Worm (Caenorhabditis elegans) whole organism, early embryonic: ENCODE measurements around the gene Y38E10A.8.
"Not testable (repeated sequence)": the region's sequence is repeated elsewhere in the genome, so short reads cannot be mapped to it uniquely, and the experiment has no call there.

Experiments
- B0310.2 ChIP-seq: sonication (generic microtip); optimal IDR thresholded peaks from 2 replicates; lab custom pipeline; 2016; ENCODE audit warnings: mild to moderate bottlenecking, missing genetic modification characterization, missing compliant biosample characterization
- F13C5.2 ChIP-seq: sonication (generic microtip); optimal IDR thresholded peaks from 2 replicates; lab custom pipeline; 2017; ENCODE audit warnings: mild to moderate bottlenecking, missing genetic modification characterization, inconsistent platforms, missing compliant biosample characterization
- aly-1 ChIP-seq: sonication (generic microtip); optimal IDR thresholded peaks from 2 replicates; lab custom pipeline; 2016; ENCODE audit warnings: missing genetic modification characterization, missing compliant biosample characterization
- ama-1 ChIP-seq: fragments of 150-350 bp; optimal IDR thresholded peaks from 2 replicates; lab custom pipeline; 2014
- ceh-13 ChIP-seq: fragments of 200-800 bp; sonication (Bioruptor generic); optimal IDR thresholded peaks from 2 replicates; lab custom pipeline; 2018; ENCODE audit warnings: mild to moderate bottlenecking, missing genetic modification characterization, missing compliant biosample characterization
- ceh-36 ChIP-seq: sonication (generic microtip); optimal IDR thresholded peaks from 2 replicates; lab custom pipeline; 2016; ENCODE audit warnings: missing genetic modification characterization, inconsistent platforms, missing compliant biosample characterization
- ets-7 ChIP-seq: sonication (generic microtip); optimal IDR thresholded peaks from 2 replicates; lab custom pipeline; 2016; ENCODE audit warnings: missing genotype, missing genetic modification characterization, missing compliant biosample characterization
- flt-1 ChIP-seq: fragments of 200-800 bp; sonication (Bioruptor generic); IDR thresholded peaks from 2 replicates; pipeline ENCODE4 v1.3.6; 2022; ENCODE audit warnings: missing genetic modification characterization, missing compliant biosample characterization
- hmbx-1 ChIP-seq: sonication (generic microtip); optimal IDR thresholded peaks from 2 replicates; lab custom pipeline; 2016; ENCODE audit warnings: mild to moderate bottlenecking, missing genetic modification characterization, missing compliant biosample characterization
- hmg-4 ChIP-seq: fragments of 200-800 bp; sonication (Bioruptor generic); optimal IDR thresholded peaks from 2 replicates; lab custom pipeline; 2018; ENCODE audit warnings: mild to moderate bottlenecking, missing genetic modification characterization, missing compliant biosample characterization
- hnd-1 ChIP-seq: sonication (generic microtip); optimal IDR thresholded peaks from 2 replicates; lab custom pipeline; 2016; ENCODE audit warnings: missing genetic modification characterization, missing compliant biosample characterization
- pes-1 ChIP-seq: fragments of 200-800 bp; sonication (Bioruptor generic); IDR thresholded peaks from 2 replicates; pipeline ENCODE4 v1.3.6; 2022; ENCODE audit warnings: missing genetic modification reagents, missing genetic modification characterization, missing compliant biosample characterization
- scrt-1 ChIP-seq: fragments of 200-800 bp; sonication (Bioruptor generic); IDR thresholded peaks from 2 replicates; pipeline ENCODE4 v1.3.6; 2022; ENCODE audit warnings: missing genetic modification characterization, missing compliant biosample characterization
- sea-1 ChIP-seq: fragments of 200-800 bp; sonication (Bioruptor generic); conservative IDR thresholded peaks from 2 replicates; pipeline ENCODE4 v1.3.6; 2022; ENCODE audit warnings: missing genetic modification characterization, missing compliant biosample characterization
- tbx-11 ChIP-seq: fragments of 200-800 bp; sonication (Bioruptor generic); IDR thresholded peaks from 2 replicates; pipeline ENCODE4 v1.3.6; 2022; ENCODE audit warnings: missing genetic modification characterization, missing compliant biosample characterization
- tbx-37 ChIP-seq: fragments of 200-800 bp; sonication (Bioruptor generic); conservative IDR thresholded peaks from 2 replicates; pipeline ENCODE4 v1.3.6; 2022; ENCODE audit warnings: missing genetic modification reagents, missing genetic modification characterization, missing compliant biosample characterization
- tra-4 ChIP-seq: sonication (generic microtip); optimal IDR thresholded peaks from 2 replicates; lab custom pipeline; 2017; ENCODE audit warnings: missing genetic modification characterization, missing compliant biosample characterization

The Y38E10A.8 gene

ce11 chrII:12622843-12623242 is 15.8 kb downstream of the Y38E10A.8 start:
- no peak for TF ChIP-seq ceh-36 (tag; lab: Kevin White, UChicago)
- TF ChIP-seq ets-7 = no peak
- no peak for TF ChIP-seq scrt-1 (GFP tag; lab: Robert Waterston, UW)
- no peak for TF ChIP-seq flt-1
- no peak for TF ChIP-seq aly-1 (tag; lab: Kevin White, UChicago)
- no peak for TF ChIP-seq tbx-11 (GFP tag; lab: Robert Waterston, UW)
- no peak for TF ChIP-seq ceh-13 (GFP tag; lab: Kevin White, UChicago)
- no peak for TF ChIP-seq B0310.2 (tag; lab: Kevin White, UChicago)
- TF ChIP-seq sea-1 = no peak
- TF ChIP-seq ama-1 = no peak
- no peak for TF ChIP-seq hmbx-1 (tag; lab: Kevin White, UChicago)

- not testable (repeated sequence) for TF ChIP-seq B0310.2 (tag; lab: Kevin White, UChicago); hnd-1 (tag; lab: Kevin White, UChicago); sea-1
Observed at ce11 chrII:12624433-12624832, 17.4 kb downstream of the Y38E10A.8 start, which contains the start of gene Y38E10A.14. Y38E10A.14 (minus strand) TSS chrII:12624533.

- TF ChIP-seq tra-4 (tag; lab: Kevin White, UChicago) (no peak), B0310.2 (tag; lab: Kevin White, UChicago) (no peak), ceh-13 (GFP tag; lab: Kevin White, UChicago) (no peak), pes-1 (GFP tag; lab: Robert Waterston, UW) (no peak), F13C5.2 (tag; lab: Kevin White, UChicago) (no peak), scrt-1 (GFP tag; lab: Robert Waterston, UW) (no peak), ceh-36 (tag; lab: Kevin White, UChicago) (no peak), aly-1 (tag; lab: Kevin White, UChicago) (no peak), ets-7 (no peak), tbx-37 (GFP tag; lab: Robert Waterston, UW) (no peak), tbx-11 (GFP tag; lab: Robert Waterston, UW) (no peak), sea-1 (no peak), flt-1 (no peak), ama-1 (no peak), hmbx-1 (tag; lab: Kevin White, UChicago) (no peak), hnd-1 (tag; lab: Kevin White, UChicago) (no peak), hmg-4 (GFP tag; lab: Kevin White, UChicago) (no peak)
Observed at ce11 chrII:12625673-12626072, 18.7 kb downstream of the Y38E10A.8 start.

DNA sequence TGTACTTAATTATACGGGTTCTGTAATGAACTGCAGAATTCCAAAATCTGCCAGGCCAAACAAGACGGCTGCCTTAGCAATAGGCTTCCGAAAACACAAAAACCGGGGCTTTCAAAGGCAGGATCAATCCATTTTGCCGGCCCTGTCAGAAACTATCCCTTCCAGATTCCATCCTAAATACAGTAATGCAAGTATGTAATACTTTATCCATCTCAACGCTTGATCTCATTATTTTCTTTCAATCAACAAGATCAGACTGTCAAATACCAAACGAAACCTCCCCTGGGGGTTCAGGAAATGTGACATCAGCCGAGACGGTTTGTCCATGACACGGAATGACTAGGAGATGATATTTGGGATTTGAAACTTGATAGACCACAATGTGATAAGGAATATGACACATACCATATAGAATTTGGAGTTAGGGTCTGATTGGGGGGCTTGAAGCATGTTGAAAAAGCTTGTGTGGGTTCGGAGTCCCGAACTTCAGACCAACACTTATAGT is 19.2 kb downstream of the Y38E10A.8 start:
- TF ChIP-seq ama-1 (no peak), tra-4 (tag; lab: Kevin White, UChicago) (no peak), hmbx-1 (tag; lab: Kevin White, UChicago) (no peak), hnd-1 (tag; lab: Kevin White, UChicago) (no peak), ets-7 (no peak), pes-1 (GFP tag; lab: Robert Waterston, UW) (no peak), B0310.2 (tag; lab: Kevin White, UChicago) (no peak), scrt-1 (GFP tag; lab: Robert Waterston, UW) (no peak), ceh-36 (tag; lab: Kevin White, UChicago) (no peak), flt-1 (no peak), sea-1 (no peak), aly-1 (tag; lab: Kevin White, UChicago) (no peak), tbx-37 (GFP tag; lab: Robert Waterston, UW) (no peak), F13C5.2 (tag; lab: Kevin White, UChicago) (no peak), ceh-13 (GFP tag; lab: Kevin White, UChicago) (no peak), tbx-11 (GFP tag; lab: Robert Waterston, UW) (no peak), hmg-4 (GFP tag; lab: Kevin White, UChicago) (no peak)

ce11 chrII:12626887-12627286 is 19.9 kb downstream of the Y38E10A.8 start, which contains the start of gene nspe-7:
nspe-7 (plus strand) TSS chrII:12627187.
- no peak for TF ChIP-seq hmg-4 (GFP tag; lab: Kevin White, UChicago)
- no peak for TF ChIP-seq aly-1 (tag; lab: Kevin White, UChicago)
- no peak for TF ChIP-seq tra-4 (tag; lab: Kevin White, UChicago)
- no peak for TF ChIP-seq scrt-1 (GFP tag; lab: Robert Waterston, UW)
- no peak for TF ChIP-seq tbx-37 (GFP tag; lab: Robert Waterston, UW)
- no peak for TF ChIP-seq tbx-11 (GFP tag; lab: Robert Waterston, UW)
- no peak for TF ChIP-seq ama-1
- TF ChIP-seq pes-1 (GFP tag; lab: Robert Waterston, UW) = no peak
- no peak for TF ChIP-seq hnd-1 (tag; lab: Kevin White, UChicago)
- no peak for TF ChIP-seq ets-7
- TF ChIP-seq F13C5.2 (tag; lab: Kevin White, UChicago) = no peak
- no peak for TF ChIP-seq ceh-36 (tag; lab: Kevin White, UChicago)
- TF ChIP-seq B0310.2 (tag; lab: Kevin White, UChicago) = no peak
- TF ChIP-seq ceh-13 (GFP tag; lab: Kevin White, UChicago) = no peak

ce11 chrII:12628566-12628965 is 21.6 kb downstream of the Y38E10A.8 start, which contains the start of gene nspe-5:
nspe-5 (plus strand) TSS chrII:12628866.
- TF ChIP-seq ceh-13 (GFP tag; lab: Kevin White, UChicago) = no peak
- no peak for TF ChIP-seq ceh-36 (tag; lab: Kevin White, UChicago)
- no peak for TF ChIP-seq hmbx-1 (tag; lab: Kevin White, UChicago)

DNA sequence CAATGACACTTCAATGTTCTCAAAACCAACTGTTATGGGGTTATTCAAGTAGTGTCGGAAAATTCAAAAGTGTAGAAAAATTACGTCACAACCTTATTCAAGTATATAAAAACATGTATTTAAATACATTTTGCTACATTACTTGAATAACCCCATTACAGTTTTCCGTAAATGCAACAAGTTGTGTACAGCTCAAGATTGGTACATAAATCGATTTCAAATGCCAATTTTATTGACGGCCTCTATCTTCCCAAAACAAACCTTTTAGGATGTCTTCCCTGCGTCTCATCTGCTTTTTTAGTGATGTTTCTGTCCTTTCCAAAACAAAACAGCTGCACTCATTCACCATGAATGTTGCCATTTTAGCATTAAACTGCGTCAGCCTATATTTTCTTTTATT is 22.4 kb downstream of the Y38E10A.8 start, which contains the start of gene Y38E10A.28:
Gene Y38E10A.28, plus strand, starts transcription at position 301 of the 400 bp plus-strand sequence.
- no peak for TF ChIP-seq ama-1
- TF ChIP-seq B0310.2 (tag; lab: Kevin White, UChicago) = no peak
- no peak for TF ChIP-seq aly-1 (tag; lab: Kevin White, UChicago)
- TF ChIP-seq ets-7 = no peak
- TF ChIP-seq hmg-4 (GFP tag; lab: Kevin White, UChicago) = no peak
- TF ChIP-seq flt-1 = no peak
- TF ChIP-seq ceh-36 (tag; lab: Kevin White, UChicago) = no peak
- no peak for TF ChIP-seq hmbx-1 (tag; lab: Kevin White, UChicago)
